Worm (Caenorhabditis elegans) whole organism, mixed stage, embryonic: ENCODE results near the gene C14A4.8.

Source experiments
- elt-3 ChIP-seq: fragments of 150-350 bp; optimal IDR thresholded peaks from 2 replicates; lab custom pipeline; 2014; ENCODE audit warnings: missing biosample characterization, missing genetic modification characterization
- snpc-4 ChIP-seq: fragments of 150-350 bp; optimal IDR thresholded peaks from 2 replicates; lab custom pipeline; 2014; ENCODE audit warnings: missing biosample characterization, missing genetic modification characterization

DNA sequence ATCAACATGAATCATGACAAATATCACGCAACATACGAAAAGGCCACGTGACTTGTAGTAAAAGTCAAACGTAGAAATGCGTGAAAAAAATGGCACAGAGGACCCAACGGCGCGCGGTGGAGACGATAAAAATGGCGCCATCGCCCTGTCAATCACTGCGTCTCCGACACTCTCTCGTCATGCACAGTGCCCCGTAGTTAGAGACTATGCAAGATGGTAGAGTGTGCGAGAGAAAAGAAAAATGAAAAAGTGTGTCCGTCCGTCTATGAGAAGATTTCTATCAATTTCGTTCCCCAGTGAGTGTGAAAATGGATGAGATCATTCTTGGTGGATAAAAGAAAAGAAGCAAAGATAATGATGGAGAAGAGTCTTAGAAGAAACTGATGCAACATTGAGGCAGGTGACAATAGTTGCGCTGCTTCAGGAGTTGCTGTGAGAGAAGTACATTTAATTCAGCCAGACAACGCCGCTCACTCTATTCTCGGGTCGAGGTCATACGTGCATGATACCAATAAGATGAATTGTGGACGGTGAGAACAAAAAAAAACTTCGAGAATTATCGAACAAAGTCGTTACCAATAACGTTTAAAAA, 42.4 kb downstream of the C14A4.8 start:
- TF ChIP-seq snpc-4 (tag; lab: Kevin White, UChicago) (no peak), elt-3 (tag; lab: Kevin White, UChicago) (no peak)
